Worm (Caenorhabditis elegans) whole organism, L2 larva: ENCODE results near the gene snx-17.

ENCODE experiments used
- C34F6.9 ChIP-seq: fragments of 150-350 bp; optimal IDR thresholded peaks from 2 replicates; lab custom pipeline; 2014; ENCODE audit warnings: missing biosample characterization, missing genetic modification characterization
- F13H6.1 ChIP-seq: sonication (generic microtip); optimal IDR thresholded peaks from 2 replicates; lab custom pipeline; 2016; ENCODE audit warnings: missing genetic modification characterization, missing compliant biosample characterization
- R02D3.7 ChIP-seq: fragments of 150-350 bp; optimal IDR thresholded peaks from 2 replicates; lab custom pipeline; 2014; ENCODE audit warnings: missing biosample characterization, missing genetic modification characterization
- Y55F3AM.14 ChIP-seq: fragments of 200-800 bp; sonication (Bioruptor generic); optimal IDR thresholded peaks from 2 replicates; lab custom pipeline; 2018; ENCODE audit warnings: mild to moderate bottlenecking, missing genetic modification characterization, missing compliant biosample characterization
- ZK546.5 ChIP-seq: sonication (generic microtip); optimal IDR thresholded peaks from 2 replicates; lab custom pipeline; 2017; ENCODE audit warnings: missing biosample characterization, missing genetic modification characterization
- alr-1 ChIP-seq: fragments of 150-350 bp; optimal IDR thresholded peaks from 2 replicates; lab custom pipeline; 2014; ENCODE audit warnings: missing biosample characterization, missing genetic modification characterization
- aly-2 ChIP-seq: fragments of 150-350 bp; optimal IDR thresholded peaks from 2 replicates; lab custom pipeline; 2014; ENCODE audit warnings: missing biosample characterization, missing genetic modification characterization
- ama-1 ChIP-seq: fragments of 150-350 bp; optimal IDR thresholded peaks from 2 replicates; lab custom pipeline; 2018; ENCODE audit warnings: inconsistent platforms
- blmp-1 ChIP-seq: sonication (generic microtip); optimal IDR thresholded peaks from 2 replicates; lab custom pipeline; 2017; ENCODE audit warnings: missing genetic modification characterization, mild to moderate bottlenecking, missing compliant biosample characterization, antibody characterized with exemption, moderate library complexity; ENCODE audit not compliant: insufficient read depth
- ceh-16 ChIP-seq: fragments of 150-350 bp; optimal IDR thresholded peaks from 2 replicates; lab custom pipeline; 2014; ENCODE audit warnings: missing biosample characterization, missing genetic modification characterization
- ceh-82 ChIP-seq: fragments of 150-350 bp; optimal IDR thresholded peaks from 2 replicates; lab custom pipeline; 2014; ENCODE audit warnings: missing biosample characterization, missing genetic modification characterization
- crh-2 ChIP-seq: sonication (generic microtip); optimal IDR thresholded peaks from 2 replicates; lab custom pipeline; 2017; ENCODE audit warnings: missing biosample characterization, missing genetic modification characterization
- dmd-4 ChIP-seq: sonication (generic microtip); optimal IDR thresholded peaks from 2 replicates; lab custom pipeline; 2017; ENCODE audit warnings: missing biosample characterization, missing genetic modification characterization
- egl-27 ChIP-seq: sonication (generic microtip); optimal IDR thresholded peaks from 3 replicates; lab custom pipeline; 2017; ENCODE audit warnings: missing biosample characterization, missing genetic modification reagents, missing genetic modification characterization
- elt-1 ChIP-seq: fragments of 150-350 bp; optimal IDR thresholded peaks from 2 replicates; lab custom pipeline; 2014; ENCODE audit warnings: missing biosample characterization, missing genetic modification characterization
- elt-3 ChIP-seq: sonication (generic microtip); optimal IDR thresholded peaks from 2 replicates; lab custom pipeline; 2017; ENCODE audit warnings: missing biosample characterization, missing genetic modification characterization
- fos-1 ChIP-seq: fragments of 150-350 bp; optimal IDR thresholded peaks from 2 replicates; lab custom pipeline; 2014; ENCODE audit warnings: missing biosample characterization, missing genetic modification characterization
- gmeb-1 ChIP-seq: fragments of 150-350 bp; optimal IDR thresholded peaks from 2 replicates; lab custom pipeline; 2014; ENCODE audit warnings: missing biosample characterization, missing genetic modification characterization
- lin-13 ChIP-seq: fragments of 150-350 bp; optimal IDR thresholded peaks from 2 replicates; lab custom pipeline; 2014; ENCODE audit warnings: missing biosample characterization, missing genetic modification reagents, missing genetic modification characterization
- lin-39 ChIP-seq: fragments of 150-350 bp; optimal IDR thresholded peaks from 2 replicates; lab custom pipeline; 2014; ENCODE audit warnings: missing biosample characterization, missing genetic modification reagents, missing genetic modification characterization
- lsy-2 ChIP-seq, 2 experiments: fragments of 150-350 bp in 1 of 2; sonication (generic microtip) in 1 of 2; optimal IDR thresholded peaks; 2 replicates each; lab custom pipeline; 2014 to 2017; ENCODE audit warnings: missing biosample characterization in 2 of 2, missing genetic modification characterization in 2 of 2
- mab-5 ChIP-seq: fragments of 150-350 bp; optimal IDR thresholded peaks from 2 replicates; lab custom pipeline; 2014; ENCODE audit warnings: missing biosample characterization, missing genetic modification characterization
- mbf-1 ChIP-seq: sonication (generic microtip); optimal IDR thresholded peaks from 2 replicates; lab custom pipeline; 2017; ENCODE audit warnings: missing biosample characterization, missing genetic modification characterization
- mdl-1 ChIP-seq, 2 experiments: fragments of 150-350 bp in 1 of 2; sonication (generic microtip) in 1 of 2; optimal IDR thresholded peaks; 2 replicates each; lab custom pipeline; 2017; ENCODE audit warnings: missing biosample characterization in 2 of 2, missing genetic modification characterization in 2 of 2
- nhr-10 ChIP-seq: sonication (generic microtip); optimal IDR thresholded peaks from 2 replicates; lab custom pipeline; 2017; ENCODE audit warnings: missing biosample characterization, missing genetic modification characterization
- nhr-11 ChIP-seq: fragments of 150-350 bp; optimal IDR thresholded peaks from 2 replicates; lab custom pipeline; 2014; ENCODE audit warnings: missing biosample characterization, missing genetic modification characterization
- nhr-12 ChIP-seq: fragments of 150-350 bp; optimal IDR thresholded peaks from 2 replicates; lab custom pipeline; 2014; ENCODE audit warnings: missing biosample characterization, missing genetic modification characterization
- nhr-129 ChIP-seq: fragments of 150-350 bp; optimal IDR thresholded peaks from 2 replicates; lab custom pipeline; 2014; ENCODE audit warnings: missing biosample characterization, missing genetic modification characterization
- nhr-21 ChIP-seq: fragments of 150-350 bp; optimal IDR thresholded peaks from 2 replicates; lab custom pipeline; 2014; ENCODE audit warnings: missing biosample characterization, missing genetic modification characterization
- nhr-23 ChIP-seq: fragments of 150-350 bp; optimal IDR thresholded peaks from 2 replicates; lab custom pipeline; 2014; ENCODE audit warnings: missing biosample characterization, missing genetic modification reagents, missing genetic modification characterization
- nhr-237 ChIP-seq: fragments of 150-350 bp; optimal IDR thresholded peaks from 2 replicates; lab custom pipeline; 2014; ENCODE audit warnings: missing biosample characterization, missing genetic modification characterization
- nhr-25 ChIP-seq: fragments of 150-350 bp; sonication (generic microtip); optimal IDR thresholded peaks from 3 replicates; lab custom pipeline; 2014; ENCODE audit warnings: missing biosample characterization, missing genetic modification characterization
- nhr-6 ChIP-seq: fragments of 150-350 bp; optimal IDR thresholded peaks from 2 replicates; lab custom pipeline; 2014; ENCODE audit warnings: missing biosample characterization, missing genetic modification characterization
- nhr-77 ChIP-seq: fragments of 150-350 bp; optimal IDR thresholded peaks from 2 replicates; lab custom pipeline; 2014; ENCODE audit warnings: missing biosample characterization, missing genetic modification characterization
- peb-1 ChIP-seq: fragments of 150-350 bp; optimal IDR thresholded peaks from 2 replicates; lab custom pipeline; 2014; ENCODE audit warnings: missing biosample characterization, missing genetic modification characterization
- sem-4 ChIP-seq: fragments of 150-350 bp; optimal IDR thresholded peaks from 2 replicates; lab custom pipeline; 2014; ENCODE audit warnings: missing biosample characterization, missing genetic modification reagents, missing genetic modification characterization
- skn-1 ChIP-seq: sonication (generic microtip); optimal IDR thresholded peaks from 2 replicates; lab custom pipeline; 2017; ENCODE audit warnings: missing biosample characterization, missing genetic modification characterization
- sma-3 ChIP-seq: sonication (generic microtip); optimal IDR thresholded peaks from 2 replicates; lab custom pipeline; 2016; ENCODE audit warnings: missing genetic modification reagents, missing genetic modification characterization, missing compliant biosample characterization
- sma-9 ChIP-seq, 2 experiments: fragments of 150-350 bp in 1 of 2; sonication (generic microtip) in 1 of 2; optimal IDR thresholded peaks; 2 replicates each; lab custom pipeline; 2014 to 2016; ENCODE audit warnings: missing genetic modification characterization in 2 of 2, mild to moderate bottlenecking in 1 of 2, missing biosample characterization in 1 of 2, missing compliant biosample characterization in 1 of 2, missing genetic modification reagents in 1 of 2, moderate library complexity in 1 of 2
- snpc-4 ChIP-seq: fragments of 150-350 bp; optimal IDR thresholded peaks from 2 replicates; lab custom pipeline; 2014; ENCODE audit warnings: missing biosample characterization, missing genetic modification characterization
- unc-39 ChIP-seq: fragments of 150-350 bp; optimal IDR thresholded peaks from 2 replicates; lab custom pipeline; 2014; ENCODE audit warnings: missing biosample characterization, missing genetic modification characterization
- unc-55 ChIP-seq: fragments of 150-350 bp; sonication (generic microtip); optimal IDR thresholded peaks from 3 replicates; lab custom pipeline; 2014; ENCODE audit warnings: missing biosample characterization, missing genetic modification reagents, missing genetic modification characterization
- unc-62 ChIP-seq: fragments of 150-350 bp; optimal IDR thresholded peaks from 2 replicates; lab custom pipeline; 2014; ENCODE audit warnings: missing biosample characterization, missing genetic modification reagents, missing genetic modification characterization
- ztf-11 ChIP-seq: sonication (generic microtip); optimal IDR thresholded peaks from 2 replicates; lab custom pipeline; 2017; ENCODE audit warnings: missing biosample characterization, missing genetic modification characterization
- ztf-4 ChIP-seq: fragments of 150-350 bp; optimal IDR thresholded peaks from 2 replicates; lab custom pipeline; 2014; ENCODE audit warnings: missing biosample characterization, missing genetic modification characterization

Gene snx-17

ce11 chrX:13143762-13144732 lies 22.0 kb upstream of the snx-17 start:
- TF ChIP-seq sma-3 (GFP tag; lab: Kevin White, UChicago) = peak; percentile 63
- peak; percentile 31 for TF ChIP-seq C34F6.9
- peak; percentile 39 for TF ChIP-seq blmp-1 (tag; lab: Kevin White, UChicago)
- peak; percentile 14 for TF ChIP-seq unc-55 (GFP tag; lab: Kevin White, UChicago)
- no peak for TF ChIP-seq unc-39 (tag; lab: Kevin White, UChicago)
- TF ChIP-seq lin-13 (GFP tag; lab: Kevin White, UChicago) = peak; percentile 4
- no peak for TF ChIP-seq snpc-4 (tag; lab: Kevin White, UChicago)
- TF ChIP-seq ZK546.5 (tag; lab: Kevin White, UChicago) = no peak
- no peak for TF ChIP-seq ceh-82
- no peak for TF ChIP-seq mbf-1 (tag; lab: Kevin White, UChicago)
- TF ChIP-seq sma-9 (GFP tag; optimal IDR thresholded peaks at IDR 0.05; lab: Kevin White, UChicago) = peak; percentile 64
- TF ChIP-seq sma-9 (tag; optimal IDR thresholded peaks at IDR 0.05; lab: Kevin White, UChicago) = no peak
- TF ChIP-seq nhr-11 = no peak
- TF ChIP-seq Y55F3AM.14 (GFP tag; lab: Kevin White, UChicago) = peak; percentile 24
- TF ChIP-seq elt-3 (tag; lab: Kevin White, UChicago) = no peak
- no peak for TF ChIP-seq lin-39
- TF ChIP-seq fos-1 (tag; lab: Kevin White, UChicago) = peak; percentile 34
- TF ChIP-seq mab-5 (tag; lab: Kevin White, UChicago) = peak; percentile 45
- TF ChIP-seq nhr-77 (tag; lab: Kevin White, UChicago) = no peak
- no peak for TF ChIP-seq elt-1 (tag; lab: Kevin White, UChicago)
- peak; percentile 61 for TF ChIP-seq nhr-129 (tag; lab: Kevin White, UChicago)
- TF ChIP-seq ama-1 (lab: Kevin White, UChicago) = peak; percentile 80
- TF ChIP-seq skn-1 (tag; lab: Kevin White, UChicago) = no peak
- TF ChIP-seq nhr-237 (tag; lab: Kevin White, UChicago) = no peak
- TF ChIP-seq gmeb-1 (tag; lab: Kevin White, UChicago) = peak; percentile 20
- no peak for TF ChIP-seq R02D3.7 (tag; lab: Kevin White, UChicago)
- no peak for TF ChIP-seq unc-62 (GFP tag; lab: Kevin White, UChicago)
- TF ChIP-seq peb-1 (tag; lab: Kevin White, UChicago) = no peak
- no peak for TF ChIP-seq aly-2 (tag; lab: Kevin White, UChicago)
- peak; percentile 47 for TF ChIP-seq crh-2 (tag; lab: Kevin White, UChicago)
- TF ChIP-seq nhr-23 (tag; lab: Kevin White, UChicago) = no peak
- TF ChIP-seq dmd-4 (tag; lab: Kevin White, UChicago) = no peak
- TF ChIP-seq nhr-21 (tag; lab: Kevin White, UChicago) = no peak
- peak; percentile 70 for TF ChIP-seq sem-4 (tag; lab: Kevin White, UChicago)
- TF ChIP-seq ceh-16 (tag; lab: Kevin White, UChicago) = peak; percentile 24
- peak in 1 of 2 experiments; percentile 50 for TF ChIP-seq lsy-2 (tag; optimal IDR thresholded peaks at IDR 0.05; lab: Kevin White, UChicago)
- TF ChIP-seq alr-1 (tag; lab: Kevin White, UChicago) = no peak
- TF ChIP-seq nhr-6 (tag; lab: Kevin White, UChicago) = peak; percentile 20
- no peak for TF ChIP-seq nhr-12 (tag; lab: Kevin White, UChicago)
- no peak for TF ChIP-seq ztf-4
- TF ChIP-seq mdl-1 (tag; optimal IDR thresholded peaks at IDR 0.05; lab: Kevin White, UChicago) = peak; percentile 63 to 86
- TF ChIP-seq ztf-11 (tag; lab: Kevin White, UChicago) = no peak
- TF ChIP-seq nhr-10 = no peak
- peak; percentile 38 for TF ChIP-seq egl-27 (tag; lab: Kevin White, UChicago)
- peak; percentile 90 for TF ChIP-seq F13H6.1 (tag; lab: Kevin White, UChicago)
- TF ChIP-seq nhr-25 (tag; lab: Kevin White, UChicago) = peak; percentile 57
